Worm (Caenorhabditis elegans) whole organism, late embryonic: ENCODE data around the gene C08E8.6.

Experiments
- C38D4.7 ChIP-seq: fragments of 200-800 bp; sonication (Bioruptor generic); optimal IDR thresholded peaks from 2 replicates; lab custom pipeline; 2018; ENCODE audit warnings: mild to moderate bottlenecking, missing genetic modification characterization, moderate library complexity, missing compliant biosample characterization
- F13H6.1 ChIP-seq: sonication (generic microtip); optimal IDR thresholded peaks from 2 replicates; lab custom pipeline; 2016; ENCODE audit warnings: missing genetic modification characterization, missing compliant biosample characterization
- K02D7.2 ChIP-seq: sonication (generic microtip); optimal IDR thresholded peaks from 2 replicates; lab custom pipeline; 2017; ENCODE audit warnings: mild to moderate bottlenecking, missing genetic modification characterization, missing compliant biosample characterization
- K09A11.1 ChIP-seq: sonication (generic microtip); optimal IDR thresholded peaks from 2 replicates; lab custom pipeline; 2017; ENCODE audit warnings: antibody characterized with exemption, mild to moderate bottlenecking, missing genetic modification characterization, missing compliant biosample characterization; ENCODE audit not compliant: insufficient read depth
- T23F11.4 ChIP-seq: fragments of 200-800 bp; sonication (Bioruptor generic); optimal IDR thresholded peaks from 2 replicates; lab custom pipeline; 2018; ENCODE audit warnings: mild to moderate bottlenecking, missing genetic modification characterization, missing compliant biosample characterization
- Y22D7AL.16 ChIP-seq: sonication (generic microtip); optimal IDR thresholded peaks from 2 replicates; lab custom pipeline; 2016; ENCODE audit warnings: missing genetic modification characterization, missing compliant biosample characterization
- ahr-1 ChIP-seq: sonication (generic microtip); optimal IDR thresholded peaks from 2 replicates; lab custom pipeline; 2016; ENCODE audit warnings: missing genetic modification characterization, missing compliant biosample characterization
- ceh-14 ChIP-seq: sonication (generic microtip); optimal IDR thresholded peaks from 2 replicates; lab custom pipeline; 2016; ENCODE audit warnings: missing genotype, missing genetic modification characterization, missing compliant biosample characterization
- ceh-18 ChIP-seq: sonication (generic microtip); optimal IDR thresholded peaks from 2 replicates; lab custom pipeline; 2016; ENCODE audit warnings: missing genetic modification characterization, missing compliant biosample characterization
- ceh-30 ChIP-seq: fragments of 150-350 bp; optimal IDR thresholded peaks from 2 replicates; lab custom pipeline; 2014; ENCODE audit warnings: missing biosample characterization, missing genetic modification characterization
- ceh-45 ChIP-seq: fragments of 200-800 bp; sonication (Bioruptor generic); IDR thresholded peaks from 2 replicates; pipeline ENCODE4 v1.3.6; 2022; ENCODE audit warnings: missing genetic modification reagents, missing genetic modification characterization, missing compliant biosample characterization
- ceh-48 ChIP-seq: sonication (generic microtip); optimal IDR thresholded peaks from 2 replicates; lab custom pipeline; 2016; ENCODE audit warnings: missing genetic modification characterization, inconsistent platforms, missing compliant biosample characterization
- ceh-6 ChIP-seq: fragments of 200-800 bp; sonication (Bioruptor generic); optimal IDR thresholded peaks from 2 replicates; lab custom pipeline; 2018; ENCODE audit warnings: mild to moderate bottlenecking, missing genetic modification characterization, missing compliant biosample characterization
- che-1 ChIP-seq: sonication (generic microtip); optimal IDR thresholded peaks from 2 replicates; lab custom pipeline; 2016; ENCODE audit warnings: mild to moderate bottlenecking, missing genetic modification characterization, missing compliant biosample characterization
- elt-2 ChIP-seq: sonication (generic microtip); optimal IDR thresholded peaks from 2 replicates; lab custom pipeline; 2016; ENCODE audit warnings: missing genetic modification reagents, missing genetic modification characterization, missing compliant biosample characterization
- eyg-1 ChIP-seq: sonication (generic microtip); optimal IDR thresholded peaks from 2 replicates; lab custom pipeline; 2016; ENCODE audit warnings: missing genotype, missing genetic modification characterization, missing compliant biosample characterization
- fax-1 ChIP-seq: sonication (generic microtip); optimal IDR thresholded peaks from 2 replicates; lab custom pipeline; 2016; ENCODE audit warnings: missing genotype, missing genetic modification characterization, missing compliant biosample characterization
- fkh-10 ChIP-seq: fragments of 150-350 bp; optimal IDR thresholded peaks from 2 replicates; lab custom pipeline; 2014; ENCODE audit warnings: missing biosample characterization, missing genetic modification reagents, missing genetic modification characterization
- hlh-30 ChIP-seq: sonication (generic microtip); optimal IDR thresholded peaks from 2 replicates; lab custom pipeline; 2017; ENCODE audit warnings: antibody characterized with exemption, missing genetic modification characterization, missing compliant biosample characterization; ENCODE audit not compliant: insufficient read depth
- lim-6 ChIP-seq: sonication (generic microtip); optimal IDR thresholded peaks from 2 replicates; lab custom pipeline; 2016; ENCODE audit warnings: missing genetic modification characterization, missing compliant biosample characterization
- madf-2 ChIP-seq: sonication (generic microtip); optimal IDR thresholded peaks from 2 replicates; lab custom pipeline; 2017; ENCODE audit warnings: missing genetic modification characterization, missing compliant biosample characterization
- nfya-1 ChIP-seq: sonication (generic microtip); optimal IDR thresholded peaks from 2 replicates; lab custom pipeline; 2017; ENCODE audit warnings: missing genetic modification characterization, mild to moderate bottlenecking, missing compliant biosample characterization, antibody characterized with exemption, moderate library complexity
- nhr-11 ChIP-seq: fragments of 150-350 bp; optimal IDR thresholded peaks from 2 replicates; lab custom pipeline; 2014; ENCODE audit warnings: missing biosample characterization, missing genetic modification characterization
- nhr-232 ChIP-seq: sonication (generic microtip); optimal IDR thresholded peaks from 2 replicates; lab custom pipeline; 2016; ENCODE audit warnings: missing genetic modification characterization, missing compliant biosample characterization
- pax-1 ChIP-seq: fragments of 150-350 bp; optimal IDR thresholded peaks from 2 replicates; lab custom pipeline; 2014; ENCODE audit warnings: missing biosample characterization, missing genetic modification characterization
- pha-4 ChIP-seq: fragments of 150-350 bp; optimal IDR thresholded peaks from 2 replicates; lab custom pipeline; 2018; ENCODE audit warnings: missing biosample characterization, missing genetic modification reagents, missing genetic modification characterization
- pqm-1 ChIP-seq: sonication (generic microtip); optimal IDR thresholded peaks from 2 replicates; lab custom pipeline; 2016; ENCODE audit warnings: missing genetic modification characterization, missing compliant biosample characterization
- pros-1 ChIP-seq: fragments of 150-350 bp; optimal IDR thresholded peaks from 2 replicates; lab custom pipeline; 2014; ENCODE audit warnings: missing biosample characterization, missing genetic modification reagents, missing genetic modification characterization
- rnt-1 ChIP-seq: sonication (generic microtip); optimal IDR thresholded peaks from 2 replicates; lab custom pipeline; 2016; ENCODE audit warnings: missing genetic modification characterization, missing compliant biosample characterization
- tbx-2 ChIP-seq: sonication (generic microtip); optimal IDR thresholded peaks from 2 replicates; lab custom pipeline; 2016; ENCODE audit warnings: missing genetic modification characterization, missing compliant biosample characterization
- ttx-3 ChIP-seq: sonication (generic microtip); optimal IDR thresholded peaks from 2 replicates; lab custom pipeline; 2016; ENCODE audit warnings: missing genetic modification reagents, missing genetic modification characterization, missing compliant biosample characterization
- unc-42 ChIP-seq: sonication (generic microtip); optimal IDR thresholded peaks from 2 replicates; lab custom pipeline; 2016; ENCODE audit warnings: missing genotype, missing genetic modification characterization, missing compliant biosample characterization

The C08E8.6 gene

ce11 chrV:18331086-18331485, 37.1 kb downstream of the C08E8.6 start, which contains the start of gene B0462.4:
Gene B0462.4, minus strand, starts transcription at chrV:18331186.
- TF ChIP-seq ceh-30 (no peak), pax-1 (tag; lab: Kevin White, UChicago) (no peak), ceh-48 (tag; lab: Kevin White, UChicago) (no peak), F13H6.1 (no peak), hlh-30 (no peak), eyg-1 (no peak), ttx-3 (tag; lab: Kevin White, UChicago) (no peak), C38D4.7 (no peak), madf-2 (tag; lab: Kevin White, UChicago) (no peak), nfya-1 (tag; lab: Kevin White, UChicago) (no peak), che-1 (no peak), ceh-18 (tag; lab: Kevin White, UChicago) (no peak), ceh-6 (GFP tag; lab: Kevin White, UChicago) (no peak), fkh-10 (GFP tag; lab: Kevin White, UChicago) (no peak)
- TF ChIP-seq, all 69 proteins: peak for 0

ce11 chrV:18324525-18324924, 43.7 kb downstream of the C08E8.6 start:
- TF ChIP-seq pha-4 (tag; lab: Kevin White, UChicago) (no peak), fax-1 (tag; lab: Kevin White, UChicago) (no peak), Y22D7AL.16 (tag; lab: Kevin White, UChicago) (no peak), K09A11.1 (tag; lab: Kevin White, UChicago) (no peak)
- TF ChIP-seq, all 69 proteins: peak for 0

ce11 chrV:18323231-18323630, 45.0 kb downstream of the C08E8.6 start, which contains the start of gene B0462.5:
Gene B0462.5, minus strand, starts transcription at chrV:18323331.
- TF ChIP-seq ceh-48 (tag; lab: Kevin White, UChicago) = no peak
- no peak for TF ChIP-seq ahr-1 (tag; lab: Kevin White, UChicago)
- no peak for TF ChIP-seq ceh-45 (GFP tag; lab: Robert Waterston, UW)
- no peak for TF ChIP-seq ceh-14
- TF ChIP-seq, all 69 proteins: peak for 0

- TF ChIP-seq ahr-1 (tag; lab: Kevin White, UChicago) (no peak), T23F11.4 (GFP tag; lab: Kevin White, UChicago) (no peak), pros-1 (tag; lab: Kevin White, UChicago) (no peak), unc-42 (tag; lab: Kevin White, UChicago) (no peak), lim-6 (tag; lab: Kevin White, UChicago) (no peak), ceh-30 (no peak), pqm-1 (no peak), nhr-232 (tag; lab: Kevin White, UChicago) (no peak), tbx-2 (tag; lab: Kevin White, UChicago) (no peak), elt-2 (no peak), K02D7.2 (no peak), rnt-1 (tag; lab: Kevin White, UChicago) (no peak), nhr-11 (tag; lab: Kevin White, UChicago) (no peak), pha-4 (tag; lab: Kevin White, UChicago) (no peak), hlh-30 (no peak)
These were observed 49.9 kb downstream of the C08E8.6 start, which contains the start of gene fbxb-119 for ce11 chrV:18318312-18318711. Gene fbxb-119, plus strand, starts transcription at chrV:18318612.
